Fruit fly (Drosophila melanogaster) whole organism, prepupa: ENCODE data around the gene Mettl5.

Experiments used
- Blimp-1 ChIP-seq: fragments of 200-800 bp; sonication (Bioruptor generic); optimal IDR thresholded peaks from 3 replicates; lab custom pipeline; 2017; ENCODE audit warnings: missing biosample characterization, missing genetic modification characterization, mild to moderate bottlenecking, moderate library complexity, missing genetic modification reagents
- CG10669 ChIP-seq: fragments of 200-800 bp; sonication (Bioruptor generic); optimal IDR thresholded peaks from 3 replicates; lab custom pipeline; 2018; ENCODE audit warnings: missing biosample characterization, mild to moderate bottlenecking, missing genetic modification characterization, moderate library complexity
- CG11294 ChIP-seq: fragments of 200-800 bp; sonication (Bioruptor generic); IDR thresholded peaks from 2 replicates; pipeline ENCODE4 v1.3.6; 2022; ENCODE audit warnings: missing biosample characterization, missing genetic modification characterization
- CG15336 ChIP-seq: fragments of 200-800 bp; sonication (Bioruptor generic); IDR thresholded peaks from 2 replicates; pipeline ENCODE4 v1.3.6; 2022; ENCODE audit warnings: missing biosample characterization, missing genetic modification characterization
- CG1621 ChIP-seq: fragments of 200-800 bp; sonication (Bioruptor generic); optimal IDR thresholded peaks from 3 replicates; lab custom pipeline; 2018; ENCODE audit warnings: missing biosample characterization, mild to moderate bottlenecking, missing genetic modification characterization
- CG16779 ChIP-seq: fragments of 200-800 bp; sonication (Bioruptor generic); optimal IDR thresholded peaks from 3 replicates; lab custom pipeline; 2017; ENCODE audit warnings: missing biosample characterization, mild to moderate bottlenecking, missing genetic modification characterization
- CG32006 ChIP-seq: fragments of 200-800 bp; sonication (Bioruptor generic); optimal IDR thresholded peaks from 3 replicates; lab custom pipeline; 2017; ENCODE audit warnings: missing biosample characterization, mild to moderate bottlenecking, missing genetic modification characterization
- CG34406 ChIP-seq: fragments of 200-800 bp; sonication (Bioruptor generic); optimal IDR thresholded peaks from 3 replicates; lab custom pipeline; 2016; ENCODE audit warnings: missing biosample characterization, missing genetic modification characterization
- CG4318 ChIP-seq: fragments of 200-800 bp; sonication (Bioruptor generic); optimal IDR thresholded peaks from 3 replicates; lab custom pipeline; 2017; ENCODE audit warnings: missing biosample characterization, mild to moderate bottlenecking, missing genetic modification characterization
- CG6163 ChIP-seq: fragments of 200-800 bp; sonication (Bioruptor generic); IDR thresholded peaks from 3 replicates; pipeline ENCODE4 v1.3.6; 2022; ENCODE audit warnings: missing biosample characterization, missing genetic modification characterization
- CG6276 ChIP-seq: fragments of 200-800 bp; sonication (Bioruptor generic); optimal IDR thresholded peaks from 2 replicates; lab custom pipeline; 2017; ENCODE audit warnings: missing biosample characterization, mild to moderate bottlenecking, missing genetic modification characterization
- CG6792 ChIP-seq: fragments of 200-800 bp; sonication (Bioruptor generic); optimal IDR thresholded peaks from 3 replicates; lab custom pipeline; 2016; ENCODE audit warnings: missing biosample characterization, missing genetic modification characterization
- CG6808 ChIP-seq: fragments of 200-800 bp; sonication (Bioruptor generic); optimal IDR thresholded peaks from 3 replicates; lab custom pipeline; 2017; ENCODE audit warnings: missing biosample characterization, missing genetic modification characterization, mild to moderate bottlenecking, moderate library complexity, missing genetic modification reagents
- CG6854 ChIP-seq: fragments of 200-800 bp; sonication (Bioruptor generic); optimal IDR thresholded peaks from 2 replicates; lab custom pipeline; 2017; ENCODE audit warnings: missing biosample characterization, mild to moderate bottlenecking, missing genetic modification characterization
- CG8119 ChIP-seq: fragments of 200-800 bp; sonication (Bioruptor generic); IDR thresholded peaks from 3 replicates; pipeline ENCODE4 v1.3.6; 2022; ENCODE audit warnings: missing biosample characterization, missing genetic modification characterization
- CG8319 ChIP-seq: fragments of 200-800 bp; sonication (Bioruptor generic); optimal IDR thresholded peaks from 3 replicates; lab custom pipeline; 2016; ENCODE audit warnings: missing biosample characterization, missing genetic modification characterization
- CG8632 ChIP-seq: fragments of 200-800 bp; sonication (Bioruptor generic); optimal IDR thresholded peaks from 3 replicates; lab custom pipeline; 2016; ENCODE audit warnings: missing biosample characterization, missing genetic modification characterization
- Eip75B ChIP-seq: fragments of 200-800 bp; sonication (Bioruptor generic); optimal IDR thresholded peaks from 3 replicates; lab custom pipeline; 2016; ENCODE audit warnings: missing biosample characterization, missing genetic modification characterization
- Eip78C ChIP-seq: fragments of 200-800 bp; sonication (Bioruptor generic); peaks from one replicate; lab custom pipeline; 2016; ENCODE audit warnings: missing biosample characterization, missing genetic modification characterization
- Eip93F ChIP-seq: fragments of 200-800 bp; sonication (Bioruptor generic); optimal IDR thresholded peaks from 2 replicates; lab custom pipeline; 2016; ENCODE audit warnings: missing biosample characterization, mild to moderate bottlenecking, missing genetic modification characterization
- Lpt ChIP-seq: fragments of 200-800 bp; sonication (Bioruptor generic); optimal IDR thresholded peaks from 3 replicates; lab custom pipeline; 2016; ENCODE audit warnings: missing biosample characterization, missing genetic modification characterization
- Met ChIP-seq: fragments of 200-800 bp; sonication (Bioruptor generic); optimal IDR thresholded peaks from 3 replicates; lab custom pipeline; 2016; ENCODE audit warnings: missing biosample characterization, missing genetic modification characterization
- Smox ChIP-seq: fragments of 200-800 bp; sonication (Bioruptor generic); optimal IDR thresholded peaks from 3 replicates; lab custom pipeline; 2016; ENCODE audit warnings: missing biosample characterization, missing genetic modification characterization
- Sox102F ChIP-seq: fragments of 200-800 bp; sonication (Bioruptor generic); optimal IDR thresholded peaks from 2 replicates; lab custom pipeline; 2016; ENCODE audit warnings: missing biosample characterization, mild to moderate bottlenecking, missing genetic modification characterization
- Sox15 ChIP-seq: fragments of 200-800 bp; sonication (Bioruptor generic); optimal IDR thresholded peaks from 3 replicates; lab custom pipeline; 2016; ENCODE audit warnings: missing biosample characterization, missing genetic modification characterization
- achi ChIP-seq: fragments of 200-800 bp; sonication (Bioruptor generic); optimal IDR thresholded peaks from 3 replicates; lab custom pipeline; 2016; ENCODE audit warnings: missing biosample characterization, missing genetic modification characterization
- dsx ChIP-seq: fragments of 200-800 bp; optimal IDR thresholded peaks from 3 replicates; lab custom pipeline; 2019; ENCODE audit warnings: missing biosample characterization, mild to moderate bottlenecking, missing genetic modification characterization, moderate library complexity; ENCODE audit not compliant: poor library complexity, severe bottlenecking
- eg ChIP-seq: fragments of 200-800 bp; sonication (Bioruptor generic); IDR thresholded peaks from 3 replicates; pipeline ENCODE4 v1.3.6; 2022; ENCODE audit warnings: missing biosample characterization, missing genetic modification characterization
- esn ChIP-seq: fragments of 200-800 bp; sonication (Bioruptor generic); optimal IDR thresholded peaks from 2 replicates; lab custom pipeline; 2016; ENCODE audit warnings: missing biosample characterization, mild to moderate bottlenecking, missing genetic modification characterization, moderate library complexity
- fd85E ChIP-seq: fragments of 200-800 bp; sonication (Bioruptor generic); optimal IDR thresholded peaks from 3 replicates; lab custom pipeline; 2016; ENCODE audit warnings: missing biosample characterization, missing genetic modification characterization
- lz ChIP-seq: fragments of 200-800 bp; sonication (Bioruptor generic); optimal IDR thresholded peaks from 3 replicates; lab custom pipeline; 2016; ENCODE audit warnings: missing biosample characterization, missing genetic modification characterization
- net ChIP-seq: fragments of 200-800 bp; sonication (Bioruptor generic); optimal IDR thresholded peaks from 3 replicates; lab custom pipeline; 2016; ENCODE audit warnings: missing biosample characterization, missing genetic modification characterization
- pdm3 ChIP-seq: fragments of 200-800 bp; sonication (Bioruptor generic); optimal IDR thresholded peaks from 3 replicates; lab custom pipeline; 2016; ENCODE audit warnings: missing biosample characterization, missing genetic modification characterization
- salr ChIP-seq, 2 experiments: fragments of 200-800 bp; sonication (Bioruptor generic); optimal IDR thresholded peaks; 3 replicates each; lab custom pipeline; 2016 to 2018; ENCODE audit warnings: missing biosample characterization in 2 of 2, missing genetic modification characterization in 2 of 2, mild to moderate bottlenecking in 1 of 2
- spab ChIP-seq: fragments of 200-800 bp; sonication (Bioruptor generic); optimal IDR thresholded peaks from 2 replicates; lab custom pipeline; 2017; ENCODE audit warnings: missing biosample characterization, mild to moderate bottlenecking, missing genetic modification characterization, missing genetic modification reagents
- ss ChIP-seq, 2 experiments: fragments of 200-800 bp; sonication (Bioruptor generic); optimal IDR thresholded peaks; 2 replicates in 1 of 2; 3 replicates in 1 of 2; lab custom pipeline; 2017 to 2018; ENCODE audit warnings: mild to moderate bottlenecking in 2 of 2, missing biosample characterization in 2 of 2, missing genetic modification characterization in 2 of 2, moderate library complexity in 1 of 2
- svp ChIP-seq: fragments of 200-800 bp; sonication (Bioruptor generic); peaks from one replicate; lab custom pipeline; 2016; ENCODE audit warnings: missing biosample characterization, missing genetic modification characterization
- topi ChIP-seq: fragments of 200-800 bp; sonication (Bioruptor generic); optimal IDR thresholded peaks from 3 replicates; lab custom pipeline; 2016; ENCODE audit warnings: missing biosample characterization, missing genetic modification characterization
- vri ChIP-seq: fragments of 200-800 bp; sonication (Bioruptor generic); optimal IDR thresholded peaks from 3 replicates; lab custom pipeline; 2016; ENCODE audit warnings: missing biosample characterization, mild to moderate bottlenecking, missing genetic modification characterization

Mettl5 gene

dm6 chr3L:19280283-19280682 is 16.7 kb downstream of the Mettl5 start:
- TF ChIP-seq topi (no peak), CG8319 (GFP tag; lab: Kevin White, UChicago) (no peak)
- TF ChIP-seq, all 60 proteins: peak for 0

DNA sequence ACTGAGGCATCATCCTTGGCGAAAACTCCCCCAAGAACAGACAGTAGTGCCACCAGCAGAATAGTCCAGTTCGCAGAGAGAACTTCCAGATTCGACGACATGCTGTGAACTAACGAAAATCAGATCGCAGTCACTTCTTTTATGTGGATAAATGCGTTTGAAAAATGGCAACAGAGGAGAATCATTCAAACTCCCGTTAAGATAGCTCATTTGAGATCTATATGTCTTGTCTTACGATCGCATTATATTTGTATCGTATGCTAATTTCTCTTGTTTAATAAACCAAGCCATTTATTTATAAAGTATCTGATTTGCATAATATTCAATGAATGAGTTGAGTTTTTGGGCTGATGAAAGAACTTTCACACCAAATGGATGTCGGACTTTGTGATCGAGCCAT is 17.1 kb downstream of the Mettl5 start, which contains the start of gene CG14089:
TSS of gene CG14089 (minus strand) at position 101 of the 400 bp plus-strand sequence.
- TF ChIP-seq fd85E (GFP tag; lab: Kevin White, UChicago) (no peak), spab (GFP tag; lab: Kevin White, UChicago) (no peak), Lpt (GFP tag; lab: Kevin White, UChicago) (no peak), Met (GFP tag; lab: Kevin White, UChicago) (no peak), CG11294 (GFP tag; lab: Robert Waterston, UW) (no peak), net (GFP tag; lab: Kevin White, UChicago) (no peak), Sox102F (no peak), CG6808 (GFP tag; lab: Kevin White, UChicago) (no peak), CG8319 (GFP tag; lab: Kevin White, UChicago) (no peak), Eip75B (GFP tag; lab: Kevin White, UChicago) (no peak), CG10669 (GFP tag; lab: Kevin White, UChicago) (no peak), CG6163 (GFP tag; lab: Robert Waterston, UW) (no peak)

DNA sequence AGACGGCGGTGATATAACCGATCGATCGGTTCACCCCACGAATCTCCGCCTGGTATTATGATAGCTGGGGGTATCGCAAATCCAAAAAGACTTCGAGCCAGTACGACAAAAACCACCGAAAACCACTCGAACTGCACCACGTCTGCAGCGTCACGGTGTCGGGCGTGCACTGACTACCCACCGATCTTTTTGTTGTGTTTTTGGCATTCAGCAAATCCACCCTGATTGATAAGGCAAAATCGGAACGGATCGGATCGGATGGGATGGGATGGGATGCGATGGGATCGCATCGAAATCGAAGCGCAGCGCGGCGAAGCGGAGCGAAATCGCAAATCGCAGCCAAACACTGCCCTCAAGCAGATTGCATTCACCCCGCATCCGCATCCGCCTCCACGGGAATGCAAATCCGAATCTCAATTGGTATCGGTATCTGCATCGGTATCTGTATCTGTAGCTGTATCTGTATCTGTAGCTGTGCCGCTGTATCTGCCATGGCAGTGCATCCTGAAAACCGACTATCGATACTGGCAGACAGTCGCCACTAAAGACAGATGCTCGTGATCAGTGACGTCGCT is 24.9 kb downstream of the Mettl5 start:
- TF ChIP-seq Eip78C (GFP tag; lab: Kevin White, UChicago) = no peak
- peak; percentile 97 for TF ChIP-seq svp (GFP tag; lab: Kevin White, UChicago)
- no peak for TF ChIP-seq CG6854 (GFP tag; lab: Kevin White, UChicago)
- TF ChIP-seq CG11294 (GFP tag; lab: Robert Waterston, UW) = no peak
- no peak for TF ChIP-seq CG6276
- TF ChIP-seq esn (GFP tag; lab: Kevin White, UChicago) = no peak
- no peak for TF ChIP-seq CG8632
- no peak for TF ChIP-seq CG6792 (GFP tag; lab: Kevin White, UChicago)
- TF ChIP-seq Sox15 = no peak
- no peak for TF ChIP-seq dsx (GFP tag; lab: Kevin White, UChicago)
- no peak for TF ChIP-seq CG32006 (GFP tag; lab: Kevin White, UChicago)
- TF ChIP-seq CG15336 = no peak
- no peak for TF ChIP-seq Met (GFP tag; lab: Kevin White, UChicago)
- TF ChIP-seq pdm3 (GFP tag; lab: Kevin White, UChicago) = no peak
- peak; percentile 40 for TF ChIP-seq vri
- TF ChIP-seq, all 60 proteins: peak for 2

- TF ChIP-seq svp (GFP tag; lab: Kevin White, UChicago) = peak; percentile 52
- no peak for TF ChIP-seq esn (GFP tag; lab: Kevin White, UChicago)
- TF ChIP-seq ss (GFP tag; optimal IDR thresholded peaks at IDR 0.05; lab: Kevin White, UChicago) = no peak
- no peak for TF ChIP-seq Smox (GFP tag; lab: Kevin White, UChicago)
Observed at dm6 chr3L:19289411-19289810, 25.8 kb downstream of the Mettl5 start.

DNA sequence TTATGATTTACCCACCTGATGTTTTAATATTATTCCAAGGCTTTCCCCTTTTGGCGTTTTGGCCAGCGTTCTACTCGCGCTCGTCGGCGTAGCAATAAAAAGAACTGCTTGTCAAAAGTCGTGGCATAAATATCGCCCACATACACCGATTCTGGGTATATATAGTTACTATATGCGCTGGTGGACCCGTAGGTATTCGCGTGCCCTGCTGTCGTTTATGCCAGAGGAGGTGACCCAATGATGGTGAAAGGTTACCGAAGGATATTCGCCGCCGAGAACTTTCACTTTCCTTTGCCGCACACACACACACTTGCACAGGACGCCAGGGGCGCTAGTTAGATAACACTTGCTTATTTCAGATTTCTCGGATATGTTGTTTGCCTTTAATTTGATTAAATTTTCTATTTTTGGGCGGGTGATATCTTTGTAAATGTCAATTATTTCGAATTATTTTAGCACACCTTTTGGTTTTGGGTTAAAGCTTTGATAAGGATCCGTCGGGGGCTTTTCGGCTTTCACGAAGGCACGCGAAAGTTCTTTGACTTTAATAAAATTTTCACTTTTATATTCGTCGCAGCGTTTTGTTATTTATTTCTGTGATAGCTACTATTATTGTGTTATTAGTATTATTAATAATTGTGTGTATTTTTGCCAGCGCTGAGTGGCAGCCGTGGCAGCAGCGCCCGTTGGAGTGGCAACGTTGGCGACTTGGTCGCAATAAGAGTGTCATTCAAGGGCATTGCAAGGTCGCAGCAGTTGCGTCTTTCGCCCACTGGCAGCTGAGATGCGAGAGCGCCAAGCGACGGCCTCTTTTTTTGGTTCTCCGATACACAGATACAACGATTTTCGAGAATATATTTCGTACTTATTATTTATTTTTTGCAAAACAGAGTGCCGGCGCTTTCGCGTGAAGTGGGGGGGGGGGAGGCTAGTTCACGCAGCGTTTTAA is 28.2 kb downstream of the Mettl5 start:
- TF ChIP-seq eg (no peak), topi (no peak), ss (GFP tag; optimal IDR thresholded peaks at IDR 0.05; lab: Kevin White, UChicago) (no peak), Lpt (GFP tag; lab: Kevin White, UChicago) (no peak), CG11294 (GFP tag; lab: Robert Waterston, UW) (no peak), esn (GFP tag; lab: Kevin White, UChicago) (no peak), lz (no peak), Eip78C (GFP tag; lab: Kevin White, UChicago) (peak; percentile 57), CG16779 (tag; lab: Kevin White, UChicago) (no peak), achi (GFP tag; lab: Kevin White, UChicago) (no peak), spab (GFP tag; lab: Kevin White, UChicago) (no peak), salr (GFP tag; optimal IDR thresholded peaks at IDR 0.05; lab: Kevin White, UChicago) (no peak), Blimp-1 (GFP tag; lab: Kevin White, UChicago) (peak; percentile 53), Eip93F (GFP tag; lab: Kevin White, UChicago) (no peak), Smox (GFP tag; lab: Kevin White, UChicago) (no peak), CG34406 (no peak), CG8119 (no peak), CG1621 (tag; lab: Kevin White, UChicago) (no peak), CG4318 (GFP tag; lab: Kevin White, UChicago) (no peak), svp (GFP tag; lab: Kevin White, UChicago) (peak; percentile 71), CG6276 (no peak), Eip75B (GFP tag; lab: Kevin White, UChicago) (peak; percentile 0)
- TF ChIP-seq, all 60 proteins: peak for 4
